Fruit fly (Drosophila melanogaster) whole organism, embryonic: ENCODE data around the gene ppk.
A peak's percentile ranks its signal among the peaks of the same experiment; 100 is the strongest.

Source experiments
- ATbp ChIP-seq: fragments of 200-800 bp; sonication (Bioruptor generic); optimal IDR thresholded peaks from 2 replicates; lab custom pipeline; 2017; ENCODE audit warnings: missing biosample characterization, mild to moderate bottlenecking, missing genetic modification characterization, missing genetic modification reagents
- Awh ChIP-seq: fragments of 200-800 bp; sonication (Bioruptor generic); IDR thresholded peaks from 2 replicates; pipeline ENCODE4, ENCODE4 v1.3.6; 2022; ENCODE audit warnings: missing biosample characterization, missing genetic modification characterization
- B-H2 ChIP-seq: fragments of 200-800 bp; sonication (Bioruptor generic); optimal IDR thresholded peaks from 2 replicates; lab custom pipeline; 2018; ENCODE audit warnings: missing biosample characterization, mild to moderate bottlenecking, missing genetic modification characterization
- Bteb2 ChIP-seq: fragments of 200-800 bp; sonication (Bioruptor generic); optimal IDR thresholded peaks from 2 replicates; lab custom pipeline; 2016; ENCODE audit warnings: missing biosample characterization, missing genetic modification characterization
- CG11085 ChIP-seq: fragments of 200-800 bp; sonication (Bioruptor generic); IDR thresholded peaks from 2 replicates; pipeline ENCODE4 v1.3.6; 2022; ENCODE audit warnings: missing biosample characterization, missing genetic modification characterization
- CG11456 ChIP-seq: fragments of 200-800 bp; sonication (Bioruptor generic); IDR thresholded peaks from 3 replicates; pipeline ENCODE4 v1.3.6; 2022; ENCODE audit warnings: missing biosample characterization, missing genetic modification characterization
- CG12219 ChIP-seq: fragments of 200-800 bp; sonication (Bioruptor generic); optimal IDR thresholded peaks from 3 replicates; lab custom pipeline; 2018; ENCODE audit warnings: missing biosample characterization, mild to moderate bottlenecking, missing genetic modification characterization
- CG12769 ChIP-seq: fragments of 200-800 bp; sonication (Bioruptor generic); optimal IDR thresholded peaks from 2 replicates; lab custom pipeline; 2019; ENCODE audit warnings: missing biosample characterization, mild to moderate bottlenecking, missing genetic modification characterization, moderate library complexity
- CG14860 ChIP-seq: fragments of 200-800 bp; sonication (Bioruptor generic); IDR thresholded peaks from 3 replicates; pipeline ENCODE4 v1.3.6; 2022; ENCODE audit warnings: missing biosample characterization, missing genetic modification characterization; ENCODE audit not compliant: partially characterized antibody
- CG17328 ChIP-seq: fragments of 200-800 bp; sonication (Bioruptor generic); IDR thresholded peaks from 2 replicates; pipeline ENCODE4 v1.3.6; 2022; ENCODE audit warnings: missing biosample characterization, missing genetic modification characterization
- CG17385 ChIP-seq: fragments of 200-800 bp; sonication (Bioruptor generic); optimal IDR thresholded peaks from 3 replicates; lab custom pipeline; 2018; ENCODE audit warnings: missing biosample characterization, mild to moderate bottlenecking, missing genetic modification characterization
- CG2116 ChIP-seq: fragments of 200-800 bp; sonication (Bioruptor generic); optimal IDR thresholded peaks from 3 replicates; lab custom pipeline; 2018; ENCODE audit warnings: missing biosample characterization, mild to moderate bottlenecking, missing genetic modification characterization
- CG2889 ChIP-seq: fragments of 200-800 bp; sonication (Bioruptor generic); IDR thresholded peaks from 3 replicates; pipeline ENCODE4 v1.3.6; 2022; ENCODE audit warnings: missing biosample characterization, missing genetic modification characterization
- CG3065 ChIP-seq: fragments of 200-800 bp; sonication (Bioruptor generic); optimal IDR thresholded peaks from 2 replicates; lab custom pipeline; 2016; ENCODE audit warnings: missing biosample characterization, missing genetic modification characterization
- CG3163 ChIP-seq: fragments of 200-800 bp; sonication (Bioruptor generic); optimal IDR thresholded peaks from 3 replicates; lab custom pipeline; 2016; ENCODE audit warnings: missing biosample characterization, missing genetic modification characterization
- CG33213 ChIP-seq: fragments of 200-800 bp; sonication (Bioruptor generic); optimal IDR thresholded peaks from 3 replicates; lab custom pipeline; 2016; ENCODE audit warnings: missing biosample characterization, missing genetic modification characterization
- CG4282 ChIP-seq: fragments of 200-800 bp; sonication (Bioruptor generic); optimal IDR thresholded peaks from 2 replicates; lab custom pipeline; 2016; ENCODE audit warnings: missing biosample characterization, missing genetic modification characterization
- CG4360 ChIP-seq: fragments of 200-800 bp; sonication (Bioruptor generic); IDR thresholded peaks from 2 replicates; pipeline ENCODE4 v1.3.6; 2022; ENCODE audit warnings: missing biosample characterization, missing genetic modification characterization
- CG6689 ChIP-seq: fragments of 200-800 bp; sonication (Bioruptor generic); IDR thresholded peaks from 2 replicates; pipeline ENCODE4 v1.3.6; 2022; ENCODE audit warnings: missing biosample characterization, missing genetic modification characterization
- CG7271 ChIP-seq: fragments of 200-800 bp; sonication (Bioruptor generic); optimal IDR thresholded peaks from 2 replicates; lab custom pipeline; 2018; ENCODE audit warnings: missing biosample characterization, mild to moderate bottlenecking, missing genetic modification characterization, moderate library complexity
- CG7357 ChIP-seq: fragments of 200-800 bp; sonication (Bioruptor generic); IDR thresholded peaks from 3 replicates; pipeline ENCODE4 v1.3.6; 2022; ENCODE audit warnings: missing biosample characterization, missing genetic modification characterization
- CG8765 ChIP-seq: fragments of 200-800 bp; sonication (Bioruptor generic); IDR thresholded peaks from 2 replicates; pipeline ENCODE4 v1.3.6; 2022; ENCODE audit warnings: missing biosample characterization, missing genetic modification characterization
- Dbx ChIP-seq: fragments of 200-800 bp; sonication (Bioruptor generic); IDR thresholded peaks from 3 replicates; pipeline ENCODE4 v1.3.6; 2022; ENCODE audit warnings: missing biosample characterization, missing genetic modification characterization
- Fer2 ChIP-seq: fragments of 200-800 bp; sonication (Bioruptor generic); optimal IDR thresholded peaks from 2 replicates; lab custom pipeline; 2018; ENCODE audit warnings: missing biosample characterization, mild to moderate bottlenecking, missing genetic modification characterization, moderate library complexity
- HLHmδ ChIP-seq: fragments of 200-800 bp; sonication (Bioruptor generic); optimal IDR thresholded peaks from 2 replicates; lab custom pipeline; 2018; ENCODE audit warnings: missing biosample characterization, mild to moderate bottlenecking, missing genetic modification characterization, moderate library complexity
- Hr51 ChIP-seq, 2 experiments: fragments of 200-800 bp; sonication (Bioruptor generic); optimal IDR thresholded peaks; 2 replicates in 1 of 2; 3 replicates in 1 of 2; lab custom pipeline; 2016 to 2018; ENCODE audit warnings: missing biosample characterization in 2 of 2, missing genetic modification characterization in 2 of 2, mild to moderate bottlenecking in 1 of 2, moderate library complexity in 1 of 2
- Mrtf ChIP-seq: fragments of 200-800 bp; sonication (Bioruptor generic); IDR thresholded peaks from 3 replicates; pipeline ENCODE4 v1.3.6; 2022; ENCODE audit warnings: missing biosample characterization, missing genetic modification characterization
- NK7.1 ChIP-seq: fragments of 200-800 bp; sonication (Bioruptor generic); optimal IDR thresholded peaks from 3 replicates; lab custom pipeline; 2016; ENCODE audit warnings: missing biosample characterization, missing genetic modification characterization
- NfI ChIP-seq: fragments of 200-800 bp; sonication (Bioruptor generic); optimal IDR thresholded peaks from 3 replicates; lab custom pipeline; 2018; ENCODE audit warnings: missing biosample characterization, mild to moderate bottlenecking, missing genetic modification characterization, moderate library complexity
- Oaz ChIP-seq: fragments of 200-800 bp; sonication (Bioruptor generic); IDR thresholded peaks from 2 replicates; pipeline ENCODE4 v1.3.6; 2022; ENCODE audit warnings: missing biosample characterization, missing genetic modification characterization
- Optix ChIP-seq: fragments of 200-800 bp; sonication (Bioruptor generic); IDR thresholded peaks from 3 replicates; pipeline ENCODE4 v1.3.6; 2022; ENCODE audit warnings: missing biosample characterization, missing genetic modification characterization
- PHDP ChIP-seq: fragments of 200-800 bp; sonication (Bioruptor generic); optimal IDR thresholded peaks from 3 replicates; lab custom pipeline; 2018; ENCODE audit warnings: missing biosample characterization, mild to moderate bottlenecking, missing genetic modification characterization, moderate library complexity
- ap ChIP-seq: fragments of 200-800 bp; sonication (Bioruptor generic); IDR thresholded peaks from 2 replicates; pipeline ENCODE4 v1.3.6; 2022; ENCODE audit warnings: missing biosample characterization, missing genetic modification characterization
- ash1 ChIP-seq: fragments of 200-800 bp; sonication (Bioruptor generic); optimal IDR thresholded peaks from 2 replicates; lab custom pipeline; 2018; ENCODE audit warnings: missing biosample characterization, mild to moderate bottlenecking, missing genetic modification characterization
- bcd ChIP-seq: fragments of 200-800 bp; sonication (Bioruptor generic); optimal IDR thresholded peaks from 2 replicates; lab custom pipeline; 2017; ENCODE audit warnings: missing biosample characterization, mild to moderate bottlenecking, missing genetic modification characterization
- chif ChIP-seq, 2 experiments: fragments of 200-800 bp; sonication (Bioruptor generic); optimal IDR thresholded peaks; 3 replicates each; lab custom pipeline; 2016; ENCODE audit warnings: missing biosample characterization in 2 of 2, missing genetic modification characterization in 2 of 2
- ewg ChIP-seq: fragments of 200-800 bp; sonication (Bioruptor generic); optimal IDR thresholded peaks from 3 replicates; lab custom pipeline; 2017; ENCODE audit warnings: mild to moderate bottlenecking, missing biosample characterization, missing genetic modification reagents, missing genetic modification characterization
- eyg ChIP-seq: fragments of 200-800 bp; sonication (Bioruptor generic); optimal IDR thresholded peaks from 3 replicates; lab custom pipeline; 2016; ENCODE audit warnings: missing biosample characterization, missing genetic modification characterization
- fd64A ChIP-seq: fragments of 200-800 bp; sonication (Bioruptor generic); optimal IDR thresholded peaks from 3 replicates; lab custom pipeline; 2018; ENCODE audit warnings: missing biosample characterization, mild to moderate bottlenecking, missing genetic modification characterization
- fru ChIP-seq: fragments of >200 bp; optimal IDR thresholded peaks from 2 replicates; lab custom pipeline; 2017
- fu2 ChIP-seq: fragments of 200-800 bp; sonication (Bioruptor generic); optimal IDR thresholded peaks from 2 replicates; lab custom pipeline; 2016; ENCODE audit warnings: missing biosample characterization, missing genetic modification characterization
- inv ChIP-seq: fragments of 200-800 bp; sonication (Bioruptor generic); IDR thresholded peaks from 2 replicates; pipeline ENCODE4 v1.3.6; 2022; ENCODE audit warnings: missing biosample characterization, missing genetic modification characterization; ENCODE audit not compliant: partially characterized antibody
- jumu ChIP-seq: fragments of 200-800 bp; sonication (Bioruptor generic); optimal IDR thresholded peaks from 3 replicates; lab custom pipeline; 2016; ENCODE audit warnings: missing biosample characterization, missing genetic modification characterization
- lab ChIP-seq: fragments of 200-800 bp; sonication (Bioruptor generic); optimal IDR thresholded peaks from 3 replicates; lab custom pipeline; 2017; ENCODE audit warnings: missing biosample characterization, missing genetic modification characterization, mild to moderate bottlenecking, moderate library complexity, missing genetic modification reagents
- rib ChIP-seq: fragments of 200-800 bp; sonication (Bioruptor generic); IDR thresholded peaks from 2 replicates; pipeline ENCODE4 v1.3.6; 2022; ENCODE audit warnings: missing biosample characterization, missing genetic modification characterization
- shn ChIP-seq: fragments of 200-800 bp; sonication (Bioruptor generic); optimal IDR thresholded peaks from 3 replicates; lab custom pipeline; 2016; ENCODE audit warnings: missing biosample characterization, missing genetic modification characterization
- sima ChIP-seq: fragments of 200-800 bp; sonication (Bioruptor generic); optimal IDR thresholded peaks from 2 replicates; lab custom pipeline; 2016; ENCODE audit warnings: missing biosample characterization, missing genetic modification characterization
- sob ChIP-seq: fragments of 200-800 bp; sonication (Bioruptor generic); IDR thresholded peaks from 2 replicates; pipeline ENCODE4 v1.3.6; 2022; ENCODE audit warnings: missing biosample characterization, missing genetic modification characterization
- tna ChIP-seq: fragments of 200-800 bp; sonication (Bioruptor generic); IDR thresholded peaks from 2 replicates; pipeline ENCODE4 v1.3.6; 2022; ENCODE audit warnings: missing biosample characterization, missing genetic modification characterization; ENCODE audit not compliant: partially characterized antibody
- zen ChIP-seq: fragments of 200-800 bp; sonication (Bioruptor generic); optimal IDR thresholded peaks from 3 replicates; lab custom pipeline; 2018; ENCODE audit warnings: missing biosample characterization, mild to moderate bottlenecking, missing genetic modification characterization, moderate library complexity

ppk gene

dm6 chr2L:14376484-14377254, 4.3 kb downstream of the ppk start (continued):
- peak; percentile 1 for TF ChIP-seq fd64A
- TF ChIP-seq ATbp: no peak
- peak; percentile 7 for TF ChIP-seq ewg (GFP tag; lab: Kevin White, UChicago)
- no peak for TF ChIP-seq CG2889 (GFP tag; lab: Robert Waterston, UW)
- peak; percentile 18 for TF ChIP-seq CG17385 (GFP tag; lab: Kevin White, UChicago)
- peak; percentile 42; the same call in 1 of the 2 replicates for TF ChIP-seq inv (GFP tag; lab: Robert Waterston, UW)
- peak; percentile 28 for TF ChIP-seq jumu (GFP tag; lab: Kevin White, UChicago)
- TF ChIP-seq B-H2 (GFP tag; lab: Kevin White, UChicago): no peak
- peak; percentile 35; the same call in 1 of the 2 replicates for TF ChIP-seq CG6689
- no peak for TF ChIP-seq CG11085 (GFP tag; lab: Robert Waterston, UW)
- no peak for TF ChIP-seq CG3065 (GFP tag; lab: Kevin White, UChicago)
- peak; percentile 22 for TF ChIP-seq Bteb2 (GFP tag; lab: Kevin White, UChicago)
- no peak for TF ChIP-seq CG14860 (GFP tag; lab: Robert Waterston, UW)
- TF ChIP-seq HLHmδ (GFP tag; lab: Kevin White, UChicago): no peak
- TF ChIP-seq CG7271 (tag; lab: Kevin White, UChicago): no peak
- TF ChIP-seq Fer2 (tag; lab: Kevin White, UChicago): no peak
- TF ChIP-seq chif (GFP tag; optimal IDR thresholded peaks at IDR 0.05; lab: Kevin White, UChicago): peak in 1 of 2 experiments; percentile 53
- no peak; the same call in 1 of the 2 replicates for TF ChIP-seq CG17328
- TF ChIP-seq Oaz (GFP tag; lab: Robert Waterston, UW): no peak
- TF ChIP-seq NfI (GFP tag; lab: Kevin White, UChicago): peak; percentile 6
- no peak for TF ChIP-seq CG4282 (GFP tag; lab: Kevin White, UChicago)
- no peak for TF ChIP-seq Mrtf
- peak; percentile 48 for TF ChIP-seq bcd (GFP tag; lab: Kevin White, UChicago)
- TF ChIP-seq Hr51 (GFP tag; optimal IDR thresholded peaks at IDR 0.05; lab: Kevin White, UChicago): peak in 1 of 2 experiments; percentile 38
- TF ChIP-seq CG11456 (GFP tag; lab: Robert Waterston, UW): peak; percentile 27; the same call in 1 of the 3 replicates
- peak; percentile 34; the same call in 1 of the 2 replicates for TF ChIP-seq sob (GFP tag; lab: Robert Waterston, UW)
- TF ChIP-seq shn: peak; percentile 3
- TF ChIP-seq CG33213: no peak
- TF ChIP-seq eyg: peak; percentile 8
- TF ChIP-seq PHDP (tag; lab: Kevin White, UChicago): peak; percentile 7
- no peak for TF ChIP-seq CG8765 (GFP tag; lab: Robert Waterston, UW)
- no peak for TF ChIP-seq CG7357
- no peak for TF ChIP-seq NK7.1 (GFP tag; lab: Kevin White, UChicago)
- no peak for TF ChIP-seq Dbx (GFP tag; lab: Robert Waterston, UW)
- TF ChIP-seq CG12769 (tag; lab: Kevin White, UChicago): no peak
- TF ChIP-seq CG3163: no peak
- TF ChIP-seq CG4360 (GFP tag; lab: Robert Waterston, UW): 0 out of 2 replicates have a peak, but pooled peaks have one; percentile 11
- TF ChIP-seq lab (GFP tag; lab: Kevin White, UChicago): peak; percentile 6
- no peak for TF ChIP-seq sima (GFP tag; lab: Kevin White, UChicago)
- TF ChIP-seq ap (GFP tag; lab: Robert Waterston, UW): no peak
- TF ChIP-seq CG12219 (GFP tag; lab: Kevin White, UChicago): no peak
- TF ChIP-seq fu2 (GFP tag; lab: Kevin White, UChicago): no peak
- peak; percentile 10 for TF ChIP-seq CG2116 (GFP tag; lab: Kevin White, UChicago)
- no peak for TF ChIP-seq zen (tag; lab: Kevin White, UChicago)
- TF ChIP-seq Awh (GFP tag; lab: Robert Waterston, UW): 0 out of 2 replicates have a peak, but pooled peaks have one; percentile 30
- no peak for TF ChIP-seq ash1 (GFP tag; lab: Kevin White, UChicago)
- no peak; the same call in 2 of the 3 replicates for TF ChIP-seq Optix (GFP tag; lab: Robert Waterston, UW)
- TF ChIP-seq rib (GFP tag; lab: Robert Waterston, UW): no peak
- TF ChIP-seq tna (GFP tag; lab: Robert Waterston, UW): no peak
- no peak for TF ChIP-seq fru (lab: Kevin White, UChicago)
